Worm (Caenorhabditis elegans) whole organism, late embryonic: Measurements from ENCODE around the gene E04F6.10.

Experiments used
- C08G9.2 ChIP-seq: sonication (generic microtip); optimal IDR thresholded peaks from 2 replicates; lab custom pipeline; 2016; ENCODE audit warnings: mild to moderate bottlenecking, missing genetic modification characterization, moderate library complexity, missing compliant biosample characterization
- C38D4.7 ChIP-seq: fragments of 200-800 bp; sonication (Bioruptor generic); optimal IDR thresholded peaks from 2 replicates; lab custom pipeline; 2018; ENCODE audit warnings: mild to moderate bottlenecking, missing genetic modification characterization, moderate library complexity, missing compliant biosample characterization
- K02D7.2 ChIP-seq: sonication (generic microtip); optimal IDR thresholded peaks from 2 replicates; lab custom pipeline; 2017; ENCODE audit warnings: mild to moderate bottlenecking, missing genetic modification characterization, missing compliant biosample characterization
- T23F11.4 ChIP-seq: fragments of 200-800 bp; sonication (Bioruptor generic); optimal IDR thresholded peaks from 2 replicates; lab custom pipeline; 2018; ENCODE audit warnings: mild to moderate bottlenecking, missing genetic modification characterization, missing compliant biosample characterization
- ahr-1 ChIP-seq: sonication (generic microtip); optimal IDR thresholded peaks from 2 replicates; lab custom pipeline; 2016; ENCODE audit warnings: missing genetic modification characterization, missing compliant biosample characterization
- ceh-14 ChIP-seq: sonication (generic microtip); optimal IDR thresholded peaks from 2 replicates; lab custom pipeline; 2016; ENCODE audit warnings: missing genotype, missing genetic modification characterization, missing compliant biosample characterization
- ceh-18 ChIP-seq: sonication (generic microtip); optimal IDR thresholded peaks from 2 replicates; lab custom pipeline; 2016; ENCODE audit warnings: missing genetic modification characterization, missing compliant biosample characterization
- ceh-2 ChIP-seq: sonication (generic microtip); optimal IDR thresholded peaks from 2 replicates; lab custom pipeline; 2016; ENCODE audit warnings: missing genotype, missing genetic modification characterization, missing compliant biosample characterization
- ceh-30 ChIP-seq: fragments of 150-350 bp; optimal IDR thresholded peaks from 2 replicates; lab custom pipeline; 2014; ENCODE audit warnings: missing biosample characterization, missing genetic modification characterization
- ceh-34 ChIP-seq: sonication (generic microtip); optimal IDR thresholded peaks from 2 replicates; lab custom pipeline; 2016; ENCODE audit warnings: mild to moderate bottlenecking, missing genetic modification characterization, missing compliant biosample characterization
- ceh-45 ChIP-seq: fragments of 200-800 bp; sonication (Bioruptor generic); IDR thresholded peaks from 2 replicates; pipeline ENCODE4 v1.3.6; 2022; ENCODE audit warnings: missing genetic modification reagents, missing genetic modification characterization, missing compliant biosample characterization
- ceh-48 ChIP-seq: sonication (generic microtip); optimal IDR thresholded peaks from 2 replicates; lab custom pipeline; 2016; ENCODE audit warnings: missing genetic modification characterization, inconsistent platforms, missing compliant biosample characterization
- ceh-6 ChIP-seq: fragments of 200-800 bp; sonication (Bioruptor generic); optimal IDR thresholded peaks from 2 replicates; lab custom pipeline; 2018; ENCODE audit warnings: mild to moderate bottlenecking, missing genetic modification characterization, missing compliant biosample characterization
- ceh-9 ChIP-seq: sonication (generic microtip); optimal IDR thresholded peaks from 2 replicates; lab custom pipeline; 2016; ENCODE audit warnings: mild to moderate bottlenecking, missing genetic modification characterization, inconsistent platforms, missing compliant biosample characterization
- dve-1 ChIP-seq: sonication (generic microtip); optimal IDR thresholded peaks from 2 replicates; lab custom pipeline; 2017; ENCODE audit warnings: antibody characterized with exemption, mild to moderate bottlenecking, missing genetic modification characterization, missing compliant biosample characterization
- fax-1 ChIP-seq: sonication (generic microtip); optimal IDR thresholded peaks from 2 replicates; lab custom pipeline; 2016; ENCODE audit warnings: missing genotype, missing genetic modification characterization, missing compliant biosample characterization
- fkh-10 ChIP-seq: fragments of 150-350 bp; optimal IDR thresholded peaks from 2 replicates; lab custom pipeline; 2014; ENCODE audit warnings: missing biosample characterization, missing genetic modification reagents, missing genetic modification characterization
- gmeb-2 ChIP-seq: sonication (generic microtip); optimal IDR thresholded peaks from 2 replicates; lab custom pipeline; 2016; ENCODE audit warnings: missing genetic modification characterization, inconsistent platforms, missing compliant biosample characterization
- hlh-15 ChIP-seq: sonication (generic microtip); optimal IDR thresholded peaks from 2 replicates; lab custom pipeline; 2016; ENCODE audit warnings: missing genetic modification characterization, missing compliant biosample characterization
- hlh-8 ChIP-seq: sonication (generic microtip); optimal IDR thresholded peaks from 2 replicates; lab custom pipeline; 2016; ENCODE audit warnings: missing genotype, missing genetic modification characterization, missing compliant biosample characterization
- lin-11 ChIP-seq: fragments of 200-800 bp; sonication (Bioruptor generic); optimal IDR thresholded peaks from 2 replicates; lab custom pipeline; 2018; ENCODE audit warnings: mild to moderate bottlenecking, missing genetic modification characterization, missing compliant biosample characterization
- madf-2 ChIP-seq: sonication (generic microtip); optimal IDR thresholded peaks from 2 replicates; lab custom pipeline; 2017; ENCODE audit warnings: missing genetic modification characterization, missing compliant biosample characterization
- mec-3 ChIP-seq: sonication (generic microtip); optimal IDR thresholded peaks from 2 replicates; lab custom pipeline; 2016; ENCODE audit warnings: borderline replicate concordance, missing genetic modification characterization, missing compliant biosample characterization
- nhr-11 ChIP-seq: fragments of 150-350 bp; optimal IDR thresholded peaks from 2 replicates; lab custom pipeline; 2014; ENCODE audit warnings: missing biosample characterization, missing genetic modification characterization
- nhr-232 ChIP-seq: sonication (generic microtip); optimal IDR thresholded peaks from 2 replicates; lab custom pipeline; 2016; ENCODE audit warnings: missing genetic modification characterization, missing compliant biosample characterization
- npax-4 ChIP-seq: sonication (generic microtip); optimal IDR thresholded peaks from 2 replicates; lab custom pipeline; 2016; ENCODE audit warnings: missing genetic modification characterization, missing compliant biosample characterization
- pag-3 ChIP-seq: sonication (generic microtip); optimal IDR thresholded peaks from 2 replicates; lab custom pipeline; 2016; ENCODE audit warnings: missing compliant biosample characterization, missing genetic modification characterization, borderline replicate concordance
- pha-2 ChIP-seq: sonication (generic microtip); optimal IDR thresholded peaks from 2 replicates; lab custom pipeline; 2017; ENCODE audit warnings: mild to moderate bottlenecking, missing genetic modification characterization, missing compliant biosample characterization
- pha-4 ChIP-seq: fragments of 150-350 bp; optimal IDR thresholded peaks from 2 replicates; lab custom pipeline; 2018; ENCODE audit warnings: missing biosample characterization, missing genetic modification reagents, missing genetic modification characterization
- pros-1 ChIP-seq: fragments of 150-350 bp; optimal IDR thresholded peaks from 2 replicates; lab custom pipeline; 2014; ENCODE audit warnings: missing biosample characterization, missing genetic modification reagents, missing genetic modification characterization
- ref-2 ChIP-seq: sonication (generic microtip); optimal IDR thresholded peaks from 2 replicates; lab custom pipeline; 2016; ENCODE audit warnings: missing genetic modification characterization, missing compliant biosample characterization
- sdc-2 ChIP-seq: sonication (generic microtip); optimal IDR thresholded peaks from 2 replicates; lab custom pipeline; 2016; ENCODE audit warnings: missing genotype, missing genetic modification characterization, missing compliant biosample characterization
- sox-4 ChIP-seq: sonication (generic microtip); optimal IDR thresholded peaks from 2 replicates; lab custom pipeline; 2017; ENCODE audit warnings: mild to moderate bottlenecking, missing genetic modification characterization, inconsistent platforms, missing compliant biosample characterization
- syd-9 ChIP-seq: sonication (generic microtip); optimal IDR thresholded peaks from 2 replicates; lab custom pipeline; 2016; ENCODE audit warnings: mild to moderate bottlenecking, missing genetic modification characterization, moderate library complexity, missing compliant biosample characterization
- tbx-7 ChIP-seq: sonication (generic microtip); optimal IDR thresholded peaks from 2 replicates; lab custom pipeline; 2016; ENCODE audit warnings: missing genotype, missing genetic modification characterization, missing compliant biosample characterization
- ttx-3 ChIP-seq: sonication (generic microtip); optimal IDR thresholded peaks from 2 replicates; lab custom pipeline; 2016; ENCODE audit warnings: missing genetic modification reagents, missing genetic modification characterization, missing compliant biosample characterization
- unc-3 ChIP-seq, 2 experiments: fragments of 200-800 bp in 1 of 2; sonication (Bioruptor generic) in 1 of 2; sonication (generic microtip) in 1 of 2; conservative IDR thresholded peaks in 1 of 2; optimal IDR thresholded peaks in 1 of 2; 2 replicates each; pipeline versions ENCODE4 v1.3.6 to Lab custom; 2016 to 2022; ENCODE audit warnings: missing compliant biosample characterization in 2 of 2, missing genetic modification characterization in 2 of 2, missing genetic modification reagents in 1 of 2
- zip-5 ChIP-seq: sonication (generic microtip); optimal IDR thresholded peaks from 2 replicates; lab custom pipeline; 2016; ENCODE audit warnings: missing genetic modification characterization, missing compliant biosample characterization

The E04F6.10 gene

ce11 chrII:7239705-7240104 lies 22.8 kb upstream of the E04F6.10 start:
- TF ChIP-seq pag-3 (tag; lab: Kevin White, UChicago) (no peak), fax-1 (tag; lab: Kevin White, UChicago) (no peak), ceh-48 (no peak), syd-9 (tag; lab: Kevin White, UChicago) (no peak), ceh-2 (no peak), nhr-11 (tag; lab: Kevin White, UChicago) (no peak), ceh-18 (no peak), ceh-9 (tag; lab: Kevin White, UChicago) (no peak), K02D7.2 (tag; lab: Kevin White, UChicago) (no peak)

ce11 chrII:7238791-7239190 lies 21.8 kb upstream of the E04F6.10 start:
- no peak for TF ChIP-seq hlh-8
- no peak for TF ChIP-seq lin-11 (tag; lab: Kevin White, UChicago)
- TF ChIP-seq ceh-6 (GFP tag; lab: Kevin White, UChicago), result no peak

ce11 chrII:7238248-7238647 lies 21.3 kb upstream of the E04F6.10 start, which contains the start of gene aqp-1:
aqp-1 (minus strand) TSS chrII:7238349.
- TF ChIP-seq npax-4 (tag; lab: Kevin White, UChicago) (no peak), pha-4 (no peak), ceh-14 (tag; lab: Kevin White, UChicago) (no peak), fax-1 (tag; lab: Kevin White, UChicago) (no peak), nhr-232 (tag; lab: Kevin White, UChicago) (no peak), hlh-15 (no peak), T23F11.4 (GFP tag; lab: Kevin White, UChicago) (no peak), unc-3 (GFP tag; conservative IDR thresholded peaks at IDR 0.05; lab: Robert Waterston, UW) (no peak), unc-3 (tag; optimal IDR thresholded peaks at IDR 0.05; lab: Kevin White, UChicago) (no peak), sox-4 (no peak), ceh-2 (no peak), dve-1 (tag; lab: Kevin White, UChicago) (no peak), ttx-3 (tag; lab: Kevin White, UChicago) (no peak), madf-2 (tag; lab: Kevin White, UChicago) (no peak), pha-2 (no peak), zip-5 (tag; lab: Kevin White, UChicago) (no peak), sdc-2 (no peak)
- TF ChIP-seq, all 69 proteins: peak for 0

- TF ChIP-seq syd-9 (tag; lab: Kevin White, UChicago), result no peak
- no peak for TF ChIP-seq ahr-1 (tag; lab: Kevin White, UChicago)
- TF ChIP-seq hlh-15, result no peak
- no peak for TF ChIP-seq C08G9.2 (tag; lab: Kevin White, UChicago)
- no peak for TF ChIP-seq pros-1 (tag; lab: Kevin White, UChicago)
- no peak for TF ChIP-seq fkh-10 (GFP tag; lab: Kevin White, UChicago)
- no peak for TF ChIP-seq tbx-7
- TF ChIP-seq ref-2 (tag; lab: Kevin White, UChicago), result no peak
- TF ChIP-seq dve-1 (tag; lab: Kevin White, UChicago), result no peak
- TF ChIP-seq ttx-3 (tag; lab: Kevin White, UChicago), result no peak
- no peak for TF ChIP-seq pag-3 (tag; lab: Kevin White, UChicago)
- no peak for TF ChIP-seq gmeb-2 (tag; lab: Kevin White, UChicago)
- no peak for TF ChIP-seq ceh-30 (tag; lab: Kevin White, UChicago)
Observed at ce11 chrII:7236937-7237336, 20.0 kb upstream of the E04F6.10 start.

ce11 chrII:7233274-7233673 lies 16.3 kb upstream of the E04F6.10 start:
- TF ChIP-seq ahr-1 (tag; lab: Kevin White, UChicago) (no peak), ceh-45 (GFP tag; lab: Robert Waterston, UW) (no peak), ceh-34 (no peak), mec-3 (no peak), C38D4.7 (no peak), unc-3 (GFP tag; conservative IDR thresholded peaks at IDR 0.05; lab: Robert Waterston, UW) (no peak), unc-3 (tag; optimal IDR thresholded peaks at IDR 0.05; lab: Kevin White, UChicago) (no peak), ceh-18 (no peak)
- TF ChIP-seq, all 69 proteins: peak for 0
